Fruit fly (Drosophila melanogaster): ENCODE results near the gene CG18542.
A peak's percentile ranks its signal among the peaks of the same experiment; 100 is the strongest.

CG18542 gene

DNA sequence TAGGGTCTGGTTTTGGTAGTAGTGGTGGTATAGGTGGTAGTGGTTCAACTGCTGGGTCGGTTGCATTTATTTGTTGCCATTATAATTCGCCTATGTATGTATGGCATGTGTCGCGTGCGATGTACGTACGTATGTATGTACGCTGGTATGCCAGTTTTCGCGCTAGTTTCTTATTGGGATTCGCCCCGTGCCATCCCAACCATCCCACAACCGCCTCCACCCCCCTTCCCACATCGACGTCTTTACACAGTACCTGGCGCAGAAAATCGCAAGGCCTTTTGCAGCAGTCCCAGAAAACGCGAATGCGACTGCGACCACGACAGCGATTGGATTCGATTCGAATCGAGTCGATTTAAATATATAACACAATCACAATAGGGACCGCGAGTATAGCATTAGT is 24.7 kb downstream of the CG18542 start:
- TF ChIP-seq Rel (GFP tag; optimal IDR thresholded peaks at IDR 0.05) (no peak), Rel (tag; optimal IDR thresholded peaks at IDR 0.05) (no peak), ey (GFP tag; optimal IDR thresholded peaks at IDR 0.05) (no peak), br (GFP tag; optimal IDR thresholded peaks at IDR 0.05) (no peak), brk (GFP tag; optimal IDR thresholded peaks at IDR 0.05) (no peak), CrebA (GFP tag; optimal IDR thresholded peaks at IDR 0.05; ENCODE audit: borderline replicate concordance) (no peak), dsf (GFP tag; optimal IDR thresholded peaks at IDR 0.05; ENCODE audit: borderline replicate concordance) (no peak), woc (GFP tag; optimal IDR thresholded peaks at IDR 0.05) (no peak), HLH106 (tag; optimal IDR thresholded peaks at IDR 0.05) (no peak), Hr83 (GFP tag; optimal IDR thresholded peaks at IDR 0.05; ENCODE audit: poor library complexity, severe bottlenecking) (no peak), h (GFP tag; optimal IDR thresholded peaks at IDR 0.05) (no peak), jim (GFP tag; optimal IDR thresholded peaks at IDR 0.05) (no peak), sage (GFP tag; optimal IDR thresholded peaks at IDR 0.05) (no peak), dmrt93B (GFP tag; optimal IDR thresholded peaks at IDR 0.05) (no peak), CG32264 (GFP tag; optimal IDR thresholded peaks at IDR 0.05) (no peak)

DNA sequence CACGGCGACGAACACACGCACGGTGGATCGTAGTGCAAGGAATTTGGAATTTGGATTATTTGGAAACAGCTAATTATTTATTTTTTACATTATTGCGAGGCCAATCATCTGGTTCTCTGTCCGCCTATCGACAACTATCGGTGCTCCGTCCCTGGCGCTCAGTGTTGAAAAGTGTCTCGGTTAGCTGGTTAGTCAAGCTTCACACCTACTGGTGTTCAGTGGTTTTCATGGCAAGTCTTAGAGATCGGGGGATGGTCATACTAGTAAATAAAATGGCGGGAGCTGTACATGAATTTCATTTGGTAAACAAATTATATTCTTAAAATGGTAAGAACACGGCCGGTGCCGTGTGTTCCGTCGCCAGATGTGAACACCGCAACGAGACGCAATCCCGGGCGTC is 25.3 kb downstream of the CG18542 start, which contains the start of the genes trbd and dmt:
TSS of gene trbd (minus strand) at position 152 of the 400 bp plus-strand sequence.
TSS of gene dmt (plus strand) at position 257 of the 400 bp plus-strand sequence.
- no peak for TF ChIP-seq usp (GFP tag; optimal IDR thresholded peaks at IDR 0.05)
- no peak for TF ChIP-seq Rel (GFP tag; optimal IDR thresholded peaks at IDR 0.05)
- TF ChIP-seq Rel (tag; optimal IDR thresholded peaks at IDR 0.05): peak; percentile 93
- peak; percentile 50 for TF ChIP-seq OdsH (GFP tag; optimal IDR thresholded peaks at IDR 0.05)
- peak; percentile 37 for TF ChIP-seq sv (GFP tag; optimal IDR thresholded peaks at IDR 0.05)
- peak; percentile 33 for TF ChIP-seq CG9705 (GFP tag; optimal IDR thresholded peaks at IDR 0.05)
- TF ChIP-seq Vsx2 (GFP tag; optimal IDR thresholded peaks at IDR 0.05; ENCODE audit: partially characterized antibody): peak; percentile 100
- peak; percentile 71 for TF ChIP-seq Hr83 (GFP tag; optimal IDR thresholded peaks at IDR 0.05; ENCODE audit: poor library complexity, severe bottlenecking)
- TF ChIP-seq CrebA (GFP tag; optimal IDR thresholded peaks at IDR 0.05; ENCODE audit: borderline replicate concordance): no peak

- TF ChIP-seq N (GFP tag; optimal IDR thresholded peaks at IDR 0.05) (peak; percentile 78), foxo (GFP tag; optimal IDR thresholded peaks at IDR 0.05) (no peak)
Measured at dm6 chr3R:9725121-9725956, 39.8 kb downstream of the CG18542 start, which contains the start of gene hyd. hyd (minus strand) TSS chr3R:9725615.

DNA sequence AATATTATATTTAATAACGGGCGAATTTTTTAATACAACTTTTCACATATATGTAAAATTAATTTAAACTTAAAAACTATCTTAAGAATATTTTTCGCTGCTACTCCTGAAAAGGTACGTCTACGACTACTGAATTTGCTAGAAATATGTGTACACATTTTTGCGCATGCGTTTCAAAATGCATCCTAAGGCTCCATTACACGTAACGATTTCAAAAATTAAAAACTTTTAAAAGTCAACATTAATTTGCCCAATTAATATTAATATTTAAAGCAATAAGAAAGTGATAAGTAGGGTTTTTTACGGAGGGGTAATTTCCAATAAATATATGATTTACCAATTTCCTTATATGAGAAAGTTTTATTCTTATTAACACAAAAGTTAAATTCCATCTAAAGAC is 45.2 kb downstream of the CG18542 start, which contains the start of gene FoxP:
TSS of gene FoxP (minus strand) at position 89 of the 400 bp plus-strand sequence.
- TF ChIP-seq Vsx2 (GFP tag; optimal IDR thresholded peaks at IDR 0.05; ENCODE audit: partially characterized antibody) (peak; percentile 94), Dif (GFP tag; optimal IDR thresholded peaks at IDR 0.05; ENCODE audit: partially characterized antibody) (peak; percentile 59), Jra (GFP tag; optimal IDR thresholded peaks at IDR 0.05) (no peak)

DNA sequence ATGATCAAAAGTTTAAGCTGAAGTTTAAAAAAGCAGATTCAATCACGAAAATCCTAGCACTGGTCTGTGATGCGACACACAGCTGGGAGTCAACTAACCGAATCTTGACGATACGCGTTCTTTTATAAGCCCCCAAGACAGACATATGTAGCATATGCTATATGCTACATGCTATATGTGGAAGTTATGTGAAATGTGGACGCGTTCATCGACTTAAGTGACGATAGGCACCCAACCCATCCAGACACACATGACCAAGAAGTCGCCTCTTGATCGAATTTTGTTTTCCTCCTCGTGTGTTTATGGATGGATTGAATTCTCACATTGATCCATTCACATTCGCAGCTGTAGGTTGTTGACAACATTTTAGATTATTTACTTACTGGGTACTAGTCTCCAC is 47.6 kb downstream of the CG18542 start, which contains the start of gene alphaTub85E:
TSS of gene alphaTub85E (minus strand) at position 101 of the 400 bp plus-strand sequence.
- no peak for TF ChIP-seq woc (GFP tag; optimal IDR thresholded peaks at IDR 0.05)
- no peak for TF ChIP-seq Hr83 (GFP tag; optimal IDR thresholded peaks at IDR 0.05; ENCODE audit: poor library complexity, severe bottlenecking)
- TF ChIP-seq dmrt93B (GFP tag; optimal IDR thresholded peaks at IDR 0.05): no peak

DNA sequence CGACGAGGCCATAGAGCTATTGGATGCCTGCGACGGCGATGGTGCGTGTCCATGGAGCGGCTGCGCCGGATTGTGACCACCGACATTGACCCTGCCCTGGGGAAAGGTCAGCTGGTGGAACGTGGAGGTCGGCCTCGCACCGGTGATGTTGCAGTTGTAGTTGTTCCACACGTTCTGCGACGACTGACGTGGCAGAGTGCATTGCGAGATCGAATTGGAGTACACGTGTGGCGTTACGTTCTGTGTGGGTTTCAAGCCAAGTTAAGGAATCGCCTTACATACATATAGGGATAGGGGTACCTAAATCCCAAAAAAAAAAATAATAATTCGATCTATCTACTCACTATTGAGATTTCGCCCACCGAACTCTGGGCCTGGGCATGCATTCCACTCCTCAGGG is 49.6 kb downstream of the CG18542 start:
- TF ChIP-seq HLH106 (tag; optimal IDR thresholded peaks at IDR 0.05): no peak
- no peak for TF ChIP-seq lola (GFP tag; optimal IDR thresholded peaks at IDR 0.05)
- TF ChIP-seq dl (GFP tag; optimal IDR thresholded peaks at IDR 0.05; ENCODE audit: insufficient read depth in 1 of 2, partially characterized antibody in 2 of 2): no peak
- TF ChIP-seq GATAd (GFP tag; optimal IDR thresholded peaks at IDR 0.05): no peak
- no peak for TF ChIP-seq OdsH (GFP tag; optimal IDR thresholded peaks at IDR 0.05)
- no peak for TF ChIP-seq dsf (GFP tag; optimal IDR thresholded peaks at IDR 0.05; ENCODE audit: borderline replicate concordance)
- no peak for TF ChIP-seq Hr78 (GFP tag; optimal IDR thresholded peaks at IDR 0.05)
- TF ChIP-seq Abd-B (GFP tag; optimal IDR thresholded peaks at IDR 0.05): no peak
- no peak for TF ChIP-seq psq (GFP tag; optimal IDR thresholded peaks at IDR 0.05)
- TF ChIP-seq woc (GFP tag; optimal IDR thresholded peaks at IDR 0.05): no peak
- TF ChIP-seq brk (GFP tag; optimal IDR thresholded peaks at IDR 0.05): no peak
- no peak for TF ChIP-seq fru (GFP tag; optimal IDR thresholded peaks at IDR 0.05)

Data from whole organism, wandering third instar larva.